Fruit fly (Drosophila melanogaster) whole organism, adult: ENCODE results near the gene CG42870.
"Not testable (repeated sequence)": the region's sequence is repeated elsewhere in the genome, so short reads cannot be mapped to it uniquely, and the experiment has no call there.

Experiments
- CG11617 ChIP-seq: fragments of 200-800 bp; sonication (Bioruptor generic); optimal IDR thresholded peaks from 2 replicates; lab custom pipeline; 2017; ENCODE audit warnings: mild to moderate bottlenecking, missing biosample characterization, missing genetic modification reagents, missing genetic modification characterization
- CG12768 ChIP-seq: fragments of 200-800 bp; sonication (Bioruptor generic); optimal IDR thresholded peaks from 2 replicates; lab custom pipeline; 2017; ENCODE audit warnings: missing biosample characterization, missing genetic modification characterization, mild to moderate bottlenecking, moderate library complexity, missing genetic modification reagents
- CG14711 ChIP-seq: fragments of 200-800 bp; sonication (Bioruptor generic); optimal IDR thresholded peaks from 2 replicates; lab custom pipeline; 2018; ENCODE audit warnings: missing biosample characterization, mild to moderate bottlenecking, missing genetic modification characterization, moderate library complexity
- CG1620 ChIP-seq: fragments of 200-800 bp; sonication (Bioruptor generic); optimal IDR thresholded peaks from 2 replicates; lab custom pipeline; 2016; ENCODE audit warnings: missing biosample characterization, missing genetic modification characterization
- CG33017 ChIP-seq: fragments of 200-800 bp; sonication (Bioruptor generic); optimal IDR thresholded peaks from 2 replicates; lab custom pipeline; 2018; ENCODE audit warnings: missing biosample characterization, mild to moderate bottlenecking, missing genetic modification characterization, moderate library complexity
- CG5204 ChIP-seq: fragments of 200-800 bp; sonication (Bioruptor generic); optimal IDR thresholded peaks from 2 replicates; lab custom pipeline; 2016; ENCODE audit warnings: missing biosample characterization, missing genetic modification characterization
- CG7045 ChIP-seq: fragments of 200-800 bp; sonication (Bioruptor generic); optimal IDR thresholded peaks from 2 replicates; lab custom pipeline; 2017; ENCODE audit warnings: missing biosample characterization, mild to moderate bottlenecking, missing genetic modification characterization
- CG7101 ChIP-seq: fragments of 200-800 bp; sonication (Bioruptor generic); optimal IDR thresholded peaks from 2 replicates; lab custom pipeline; 2018; ENCODE audit warnings: missing biosample characterization, mild to moderate bottlenecking, missing genetic modification characterization, moderate library complexity
- Clk ChIP-seq: fragments of 200-800 bp; sonication (Bioruptor generic); optimal IDR thresholded peaks from 2 replicates; lab custom pipeline; 2017; ENCODE audit warnings: missing biosample characterization, missing genetic modification characterization
- Crg-1 ChIP-seq: fragments of 200-800 bp; sonication (Bioruptor generic); optimal IDR thresholded peaks from 2 replicates; lab custom pipeline; 2016; ENCODE audit warnings: missing biosample characterization, missing genetic modification characterization
- Hr96 ChIP-seq: fragments of 200-800 bp; sonication (Bioruptor generic); optimal IDR thresholded peaks from 2 replicates; lab custom pipeline; 2016; ENCODE audit warnings: missing biosample characterization, missing genetic modification characterization
- Mnt ChIP-seq: fragments of 200-800 bp; sonication (Bioruptor generic); optimal IDR thresholded peaks from 2 replicates; lab custom pipeline; 2016; ENCODE audit warnings: missing biosample characterization, mild to moderate bottlenecking, missing genetic modification characterization
- bab1 ChIP-seq: fragments of 200-800 bp; sonication (Bioruptor generic); optimal IDR thresholded peaks from 3 replicates; lab custom pipeline; 2019; ENCODE audit warnings: missing biosample characterization, mild to moderate bottlenecking, missing genetic modification characterization, moderate library complexity
- cic ChIP-seq: fragments of 200-800 bp; sonication (Bioruptor generic); optimal IDR thresholded peaks from 2 replicates; lab custom pipeline; 2017; ENCODE audit warnings: missing biosample characterization, mild to moderate bottlenecking, missing genetic modification characterization, moderate library complexity
- cnc ChIP-seq, 2 experiments: fragments of >200 bp; optimal IDR thresholded peaks; 2 replicates each; lab custom pipeline; 2017
- kay ChIP-seq: fragments of 200-800 bp; sonication (Bioruptor generic); peaks from one replicate; lab custom pipeline; 2016; ENCODE audit warnings: missing biosample characterization, missing genetic modification characterization, borderline replicate concordance
- ovo ChIP-seq: fragments of 200-800 bp; sonication (Bioruptor generic); optimal IDR thresholded peaks from 2 replicates; lab custom pipeline; 2016; ENCODE audit warnings: missing biosample characterization, missing genetic modification characterization
- pad ChIP-seq: fragments of 200-800 bp; sonication (Bioruptor generic); optimal IDR thresholded peaks from 3 replicates; lab custom pipeline; 2017; ENCODE audit warnings: missing biosample characterization, missing genetic modification characterization, mild to moderate bottlenecking, moderate library complexity, missing genetic modification reagents
- tj ChIP-seq: fragments of 200-800 bp; sonication (Bioruptor generic); optimal IDR thresholded peaks from 3 replicates; lab custom pipeline; 2017; ENCODE audit warnings: missing biosample characterization, mild to moderate bottlenecking, missing genetic modification characterization, moderate library complexity
- toe ChIP-seq: fragments of 200-800 bp; sonication (Bioruptor generic); optimal IDR thresholded peaks from 2 replicates; lab custom pipeline; 2016; ENCODE audit warnings: missing biosample characterization, missing genetic modification characterization

CG42870 gene

dm6 chr3R:21740766-21741350 lies 3.7 kb upstream of the CG42870 start:
- TF ChIP-seq CG14711 (tag; lab: Kevin White, UChicago), result no peak
- no peak for TF ChIP-seq CG11617 (GFP tag; lab: Kevin White, UChicago)
- TF ChIP-seq CG1620, result no peak
- peak; percentile 72 for TF ChIP-seq cic (GFP tag; lab: Kevin White, UChicago)
- no peak for TF ChIP-seq Hr96 (GFP tag; lab: Kevin White, UChicago)
- peak; percentile 5 for TF ChIP-seq pad (GFP tag; lab: Kevin White, UChicago)
- TF ChIP-seq kay (GFP tag; lab: Kevin White, UChicago), result peak; percentile 95
- no peak for TF ChIP-seq toe (GFP tag; lab: Kevin White, UChicago)
- no peak for TF ChIP-seq CG5204 (GFP tag; lab: Kevin White, UChicago)
- peak; percentile 51 for TF ChIP-seq tj

DNA sequence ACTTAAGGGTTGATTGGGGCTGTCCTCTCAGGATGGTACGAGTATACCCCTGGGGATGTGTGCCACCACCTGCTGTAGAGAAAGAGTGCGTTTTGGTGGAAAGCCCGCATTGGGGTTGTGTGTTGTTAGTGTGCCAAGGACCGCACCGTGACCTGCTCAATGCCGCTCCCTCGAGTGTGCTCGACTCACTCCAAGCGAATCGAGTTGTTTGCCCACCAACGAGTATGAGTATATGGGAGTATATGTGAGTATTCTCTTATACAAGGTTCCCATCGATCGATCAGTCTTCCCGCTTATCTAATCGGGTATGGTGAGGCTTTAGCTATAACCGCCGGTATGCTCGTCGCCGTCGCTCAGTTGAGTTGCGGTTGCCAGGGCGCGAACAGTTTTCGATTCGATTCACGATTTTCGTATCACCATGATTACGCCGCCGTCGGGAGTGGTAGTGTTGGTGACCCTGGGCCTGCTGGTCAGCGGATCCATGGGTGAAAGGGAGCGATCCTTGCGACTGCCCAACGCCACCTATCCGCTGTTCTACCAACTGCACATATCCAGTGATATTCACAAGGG lies 2.7 kb upstream of the CG42870 start, which contains the start of gene CG5849:
Gene CG5849 (plus strand): TSS at position 356 of the 570 bp plus-strand sequence.
- TF ChIP-seq CG7101 (tag; lab: Kevin White, UChicago) (no peak), Mnt (GFP tag; lab: Kevin White, UChicago) (peak; percentile 22)

dm6 chr3R:21739010-21739409 lies 1.8 kb upstream of the CG42870 start, which contains the start of gene CG34034:
Gene CG34034, minus strand, starts transcription at chr3R:21739110.
- no peak for TF ChIP-seq Clk (GFP tag; lab: Kevin White, UChicago)
- TF ChIP-seq CG14711 (tag; lab: Kevin White, UChicago), result no peak
- no peak for TF ChIP-seq tj

DNA sequence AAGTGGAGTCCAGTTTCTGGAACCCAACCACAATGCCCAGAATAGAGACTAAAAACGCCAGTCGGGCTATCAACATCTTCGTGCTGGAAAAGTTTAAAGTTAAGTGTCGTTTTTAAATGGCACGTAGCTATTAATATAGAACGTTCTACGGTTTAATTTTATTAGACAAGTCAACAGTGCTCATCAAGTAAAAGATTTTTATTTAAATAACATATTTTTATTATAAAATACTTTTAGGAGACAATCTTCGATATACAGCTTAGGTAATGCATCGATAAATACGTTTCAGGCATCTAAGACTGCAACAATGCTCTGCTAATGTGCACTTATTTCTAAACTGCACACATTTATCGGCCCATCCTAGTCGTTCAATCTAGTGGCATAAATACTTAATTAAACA lies 415 bp downstream of the CG42870 start, which contains the start of gene CG42869:
Gene CG42869 (minus strand): TSS at position 101 of the 400 bp plus-strand sequence.
- TF ChIP-seq CG5204 (GFP tag; lab: Kevin White, UChicago) (no peak), Mnt (GFP tag; lab: Kevin White, UChicago) (no peak), cic (GFP tag; lab: Kevin White, UChicago) (no peak), toe (GFP tag; lab: Kevin White, UChicago) (no peak), kay (GFP tag; lab: Kevin White, UChicago) (no peak), CG12768 (GFP tag; lab: Kevin White, UChicago) (no peak)

dm6 chr3R:21736196-21736595 lies 968 bp downstream of the CG42870 start, which contains the start of gene Sfp93F:
Gene Sfp93F, minus strand, starts transcription at chr3R:21736296.
- not testable (repeated sequence) for TF ChIP-seq tj; CG11617 (GFP tag; lab: Kevin White, UChicago); Hr96 (GFP tag; lab: Kevin White, UChicago)

DNA sequence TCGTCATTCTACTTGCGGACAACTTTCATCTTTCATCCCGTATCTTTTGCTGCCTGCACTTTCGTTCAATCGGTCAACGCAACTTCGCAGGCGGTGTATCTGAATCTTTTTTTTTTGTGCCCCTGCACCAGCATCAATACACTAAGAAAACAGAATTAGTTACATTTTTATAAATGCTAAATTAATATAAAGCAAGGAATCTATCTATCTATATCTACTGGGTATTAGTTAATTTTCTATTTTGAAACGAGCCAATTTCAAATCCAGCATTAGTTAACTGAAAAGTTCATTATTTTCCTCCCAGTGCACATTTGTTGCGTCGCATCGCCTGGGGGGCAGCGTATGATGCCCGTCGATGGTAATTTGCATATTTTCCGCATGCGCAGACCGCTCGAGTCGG lies 4.3 kb downstream of the CG42870 start:
- TF ChIP-seq cnc (optimal IDR thresholded peaks at IDR 0.05; lab: Kevin White, UChicago) (no peak), Clk (GFP tag; lab: Kevin White, UChicago) (no peak), CG7045 (no peak), Hr96 (GFP tag; lab: Kevin White, UChicago) (no peak), CG7101 (tag; lab: Kevin White, UChicago) (no peak), CG1620 (no peak), CG33017 (tag; lab: Kevin White, UChicago) (no peak), kay (GFP tag; lab: Kevin White, UChicago) (no peak), bab1 (GFP tag; lab: Kevin White, UChicago) (no peak), cic (GFP tag; lab: Kevin White, UChicago) (no peak)

- TF ChIP-seq tj (no peak), CG7101 (tag; lab: Kevin White, UChicago) (no peak), kay (GFP tag; lab: Kevin White, UChicago) (no peak), bab1 (GFP tag; lab: Kevin White, UChicago) (no peak), ovo (no peak), Crg-1 (GFP tag; lab: Kevin White, UChicago) (no peak), CG7045 (no peak), Mnt (GFP tag; lab: Kevin White, UChicago) (no peak), Clk (GFP tag; lab: Kevin White, UChicago) (no peak), cic (GFP tag; lab: Kevin White, UChicago) (no peak), toe (GFP tag; lab: Kevin White, UChicago) (no peak), CG5204 (GFP tag; lab: Kevin White, UChicago) (no peak), CG1620 (no peak), Hr96 (GFP tag; lab: Kevin White, UChicago) (no peak), cnc (optimal IDR thresholded peaks at IDR 0.05; lab: Kevin White, UChicago) (no peak)
These were observed 5.5 kb downstream of the CG42870 start for dm6 chr3R:21731682-21732081.
